Fruit fly (Drosophila melanogaster) whole organism, embryonic: ENCODE results near the gene CG7120.
A peak's percentile ranks its signal among the peaks of the same experiment; 100 is the strongest.

Source experiments
- Awh ChIP-seq: fragments of 200-800 bp; sonication (Bioruptor generic); IDR thresholded peaks from 2 replicates; pipeline ENCODE4, ENCODE4 v1.3.6; 2022; ENCODE audit warnings: missing biosample characterization, missing genetic modification characterization
- CG10959 ChIP-seq: fragments of 200-800 bp; sonication (Bioruptor generic); IDR thresholded peaks from 2 replicates; pipeline ENCODE4 v1.3.6; 2022; ENCODE audit warnings: missing biosample characterization, missing genetic modification characterization
- CG11723 ChIP-seq: fragments of 200-800 bp; sonication (Bioruptor generic); optimal IDR thresholded peaks from 2 replicates; lab custom pipeline; 2017; ENCODE audit warnings: missing biosample characterization, mild to moderate bottlenecking, missing genetic modification characterization
- CG12659 ChIP-seq: fragments of 200-800 bp; sonication (Bioruptor generic); optimal IDR thresholded peaks from 3 replicates; lab custom pipeline; 2017; ENCODE audit warnings: mild to moderate bottlenecking, missing biosample characterization, missing genetic modification reagents, missing genetic modification characterization
- CG13775 ChIP-seq: fragments of 200-800 bp; sonication (Bioruptor generic); optimal IDR thresholded peaks from 3 replicates; lab custom pipeline; 2017; ENCODE audit warnings: missing biosample characterization, mild to moderate bottlenecking, missing genetic modification characterization
- CG14860 ChIP-seq: fragments of 200-800 bp; sonication (Bioruptor generic); IDR thresholded peaks from 3 replicates; pipeline ENCODE4 v1.3.6; 2022; ENCODE audit warnings: missing biosample characterization, missing genetic modification characterization; ENCODE audit not compliant: partially characterized antibody
- CG15073 ChIP-seq: fragments of 200-800 bp; sonication (Bioruptor generic); optimal IDR thresholded peaks from 2 replicates; lab custom pipeline; 2016; ENCODE audit warnings: missing biosample characterization, missing genetic modification characterization
- CG16779 ChIP-seq: fragments of 200-800 bp; sonication (Bioruptor generic); IDR thresholded peaks from 2 replicates; pipeline ENCODE4 v1.3.6; 2022; ENCODE audit warnings: missing biosample characterization, missing genetic modification characterization
- CG16863 ChIP-seq: fragments of 200-800 bp; sonication (Bioruptor generic); optimal IDR thresholded peaks from 3 replicates; lab custom pipeline; 2016; ENCODE audit warnings: missing biosample characterization, missing genetic modification characterization
- CG18011 ChIP-seq: fragments of 200-800 bp; sonication (Bioruptor generic); optimal IDR thresholded peaks from 2 replicates; lab custom pipeline; 2017; ENCODE audit warnings: missing biosample characterization, missing genetic modification characterization, mild to moderate bottlenecking, moderate library complexity, missing genotype
- CG2120 ChIP-seq: fragments of 200-800 bp; sonication (Bioruptor generic); optimal IDR thresholded peaks from 3 replicates; lab custom pipeline; 2016; ENCODE audit warnings: missing biosample characterization, missing genetic modification characterization
- CG34224 ChIP-seq: fragments of 200-800 bp; sonication (Bioruptor generic); IDR thresholded peaks from 3 replicates; pipeline ENCODE4 v1.3.6; 2022; ENCODE audit warnings: missing biosample characterization, missing genetic modification characterization; ENCODE audit not compliant: partially characterized antibody
- CG6813 ChIP-seq: fragments of 200-800 bp; sonication (Bioruptor generic); optimal IDR thresholded peaks from 2 replicates; lab custom pipeline; 2017; ENCODE audit warnings: missing biosample characterization, missing genetic modification characterization, mild to moderate bottlenecking, moderate library complexity, missing genetic modification reagents
- CG7928 ChIP-seq: fragments of 200-800 bp; sonication (Bioruptor generic); optimal IDR thresholded peaks from 2 replicates; lab custom pipeline; 2017; ENCODE audit warnings: missing biosample characterization, mild to moderate bottlenecking, missing genetic modification characterization
- CG8281 ChIP-seq: fragments of 200-800 bp; sonication (Bioruptor generic); optimal IDR thresholded peaks from 2 replicates; lab custom pipeline; 2018; ENCODE audit warnings: missing biosample characterization, mild to moderate bottlenecking, missing genetic modification characterization, moderate library complexity
- CG9817 ChIP-seq: fragments of 200-800 bp; sonication (Bioruptor generic); optimal IDR thresholded peaks from 2 replicates; lab custom pipeline; 2018; ENCODE audit warnings: missing biosample characterization, mild to moderate bottlenecking, missing genetic modification characterization, moderate library complexity
- Camta ChIP-seq: fragments of 200-800 bp; sonication (Bioruptor generic); optimal IDR thresholded peaks from 2 replicates; lab custom pipeline; 2016; ENCODE audit warnings: missing biosample characterization, missing genetic modification characterization
- D19B ChIP-seq: fragments of 200-800 bp; sonication (Bioruptor generic); optimal IDR thresholded peaks from 2 replicates; lab custom pipeline; 2017; ENCODE audit warnings: missing biosample characterization, mild to moderate bottlenecking, missing genetic modification characterization
- Dad ChIP-seq: fragments of 200-800 bp; sonication (Bioruptor generic); optimal IDR thresholded peaks from 3 replicates; lab custom pipeline; 2016; ENCODE audit warnings: missing biosample characterization, missing genetic modification characterization
- Ets97D ChIP-seq: fragments of 200-800 bp; sonication (Bioruptor generic); optimal IDR thresholded peaks from 3 replicates; lab custom pipeline; 2016; ENCODE audit warnings: missing biosample characterization, missing genetic modification characterization
- GATAe ChIP-seq: fragments of 200-800 bp; sonication (Bioruptor generic); conservative IDR thresholded peaks from 2 replicates; pipeline ENCODE4 v1.3.6; 2022; ENCODE audit warnings: missing biosample characterization, missing genetic modification characterization
- HLH54F ChIP-seq: fragments of 200-800 bp; sonication (Bioruptor generic); optimal IDR thresholded peaks from 3 replicates; lab custom pipeline; 2016; ENCODE audit warnings: missing biosample characterization, missing genetic modification characterization
- Hr3 ChIP-seq: fragments of 200-800 bp; sonication (Bioruptor generic); optimal IDR thresholded peaks from 3 replicates; lab custom pipeline; 2016; ENCODE audit warnings: missing biosample characterization, missing genetic modification characterization
- Lhr ChIP-seq: fragments of 200-800 bp; sonication (Bioruptor generic); optimal IDR thresholded peaks from 3 replicates; lab custom pipeline; 2017; ENCODE audit warnings: mild to moderate bottlenecking, missing biosample characterization, missing genetic modification reagents, missing genetic modification characterization
- Myb ChIP-seq: fragments of 200-800 bp; sonication (Bioruptor generic); optimal IDR thresholded peaks from 2 replicates; lab custom pipeline; 2016; ENCODE audit warnings: missing biosample characterization, missing genetic modification characterization
- NK7.1 ChIP-seq: fragments of 200-800 bp; sonication (Bioruptor generic); optimal IDR thresholded peaks from 3 replicates; lab custom pipeline; 2016; ENCODE audit warnings: missing biosample characterization, missing genetic modification characterization
- Nf-YC ChIP-seq: fragments of 200-800 bp; optimal IDR thresholded peaks from 3 replicates; lab custom pipeline; 2019; ENCODE audit warnings: missing biosample characterization, mild to moderate bottlenecking, missing genetic modification characterization, moderate library complexity
- Ravus ChIP-seq: fragments of 200-800 bp; sonication (Bioruptor generic); IDR thresholded peaks from 2 replicates; pipeline ENCODE4 v1.3.6; 2022; ENCODE audit warnings: missing biosample characterization, missing genetic modification characterization
- Sin3A ChIP-seq: fragments of >200 bp; optimal IDR thresholded peaks from 2 replicates; lab custom pipeline; 2018
- Ssrp ChIP-seq: fragments of 200-800 bp; sonication (Bioruptor generic); optimal IDR thresholded peaks from 2 replicates; lab custom pipeline; 2018; ENCODE audit warnings: missing biosample characterization, mild to moderate bottlenecking, missing genetic modification characterization, moderate library complexity
- Taf1 ChIP-seq: fragments of 200-800 bp; sonication (Bioruptor generic); IDR thresholded peaks from 2 replicates; pipeline ENCODE4 v1.3.6; 2022; ENCODE audit warnings: missing biosample characterization, missing genetic modification characterization
- Xbp1 ChIP-seq: fragments of 200-800 bp; sonication (Bioruptor generic); optimal IDR thresholded peaks from 3 replicates; lab custom pipeline; 2016; ENCODE audit warnings: missing biosample characterization, mild to moderate bottlenecking, missing genetic modification characterization
- amos ChIP-seq: fragments of 200-800 bp; sonication (Bioruptor generic); IDR thresholded peaks from 2 replicates; pipeline ENCODE4 v1.3.6; 2022; ENCODE audit warnings: missing biosample characterization, missing genetic modification characterization; ENCODE audit not compliant: partially characterized antibody
- az2 ChIP-seq: fragments of 200-800 bp; sonication (Bioruptor generic); optimal IDR thresholded peaks from 3 replicates; lab custom pipeline; 2016; ENCODE audit warnings: missing biosample characterization, missing genetic modification characterization
- caup ChIP-seq: fragments of 200-800 bp; sonication (Bioruptor generic); optimal IDR thresholded peaks from 3 replicates; lab custom pipeline; 2017; ENCODE audit warnings: missing biosample characterization, mild to moderate bottlenecking, missing genetic modification characterization, moderate library complexity; ENCODE audit not compliant: severe bottlenecking
- crp ChIP-seq, 2 experiments: fragments of 200-800 bp; sonication (Bioruptor generic); optimal IDR thresholded peaks; 2 replicates in 1 of 2; 3 replicates in 1 of 2; lab custom pipeline; 2017; ENCODE audit warnings: missing biosample characterization in 2 of 2, missing genetic modification characterization in 2 of 2, mild to moderate bottlenecking in 1 of 2, moderate library complexity in 1 of 2
- dysf ChIP-seq: fragments of 200-800 bp; sonication (Bioruptor generic); IDR thresholded peaks from 3 replicates; pipeline ENCODE4 v1.3.6; 2022; ENCODE audit warnings: missing biosample characterization, missing genetic modification characterization
- gcm2 ChIP-seq: fragments of 200-800 bp; sonication (Bioruptor generic); optimal IDR thresholded peaks from 2 replicates; lab custom pipeline; 2016; ENCODE audit warnings: missing biosample characterization, missing genetic modification characterization
- gem ChIP-seq: fragments of 200-800 bp; sonication (Bioruptor generic); optimal IDR thresholded peaks from 2 replicates; lab custom pipeline; 2019; ENCODE audit warnings: missing biosample characterization, mild to moderate bottlenecking, missing genetic modification characterization, moderate library complexity
- gsb-n ChIP-seq: fragments of 200-800 bp; sonication (Bioruptor generic); optimal IDR thresholded peaks from 3 replicates; lab custom pipeline; 2018; ENCODE audit warnings: missing biosample characterization, mild to moderate bottlenecking, missing genetic modification characterization
- hb ChIP-seq: fragments of 200-800 bp; sonication (Bioruptor generic); IDR thresholded peaks from 3 replicates; pipeline ENCODE4 v1.3.6; 2022; ENCODE audit warnings: missing biosample characterization, missing genetic modification characterization; ENCODE audit not compliant: partially characterized antibody
- maf-S ChIP-seq: fragments of 200-800 bp; sonication (Bioruptor generic); optimal IDR thresholded peaks from 2 replicates; lab custom pipeline; 2016; ENCODE audit warnings: missing biosample characterization, missing genetic modification characterization
- nom ChIP-seq: fragments of 200-800 bp; sonication (Bioruptor generic); optimal IDR thresholded peaks from 2 replicates; lab custom pipeline; 2017; ENCODE audit warnings: missing biosample characterization, missing genetic modification characterization, mild to moderate bottlenecking, moderate library complexity, missing genetic modification reagents
- so ChIP-seq: fragments of 200-800 bp; sonication (Bioruptor generic); IDR thresholded peaks from 3 replicates; pipeline ENCODE4 v1.3.6; 2022; ENCODE audit warnings: missing biosample characterization, missing genetic modification characterization
- stwl ChIP-seq: fragments of 200-800 bp; sonication (Bioruptor generic); optimal IDR thresholded peaks from 3 replicates; lab custom pipeline; 2018; ENCODE audit warnings: missing biosample characterization, mild to moderate bottlenecking, missing genetic modification characterization, moderate library complexity
- tx ChIP-seq: fragments of 200-800 bp; sonication (Bioruptor generic); optimal IDR thresholded peaks from 2 replicates; lab custom pipeline; 2016; ENCODE audit warnings: missing biosample characterization, missing genetic modification characterization
- vfl ChIP-seq: fragments of 200-800 bp; sonication (Bioruptor generic); optimal IDR thresholded peaks from 2 replicates; lab custom pipeline; 2016; ENCODE audit warnings: missing biosample characterization, missing genetic modification characterization
- z ChIP-seq: fragments of 200-800 bp; sonication (Bioruptor generic); IDR thresholded peaks from 3 replicates; pipeline ENCODE4 v1.3.6; 2022; ENCODE audit warnings: missing biosample characterization, missing genetic modification characterization

Gene CG7120

DNA sequence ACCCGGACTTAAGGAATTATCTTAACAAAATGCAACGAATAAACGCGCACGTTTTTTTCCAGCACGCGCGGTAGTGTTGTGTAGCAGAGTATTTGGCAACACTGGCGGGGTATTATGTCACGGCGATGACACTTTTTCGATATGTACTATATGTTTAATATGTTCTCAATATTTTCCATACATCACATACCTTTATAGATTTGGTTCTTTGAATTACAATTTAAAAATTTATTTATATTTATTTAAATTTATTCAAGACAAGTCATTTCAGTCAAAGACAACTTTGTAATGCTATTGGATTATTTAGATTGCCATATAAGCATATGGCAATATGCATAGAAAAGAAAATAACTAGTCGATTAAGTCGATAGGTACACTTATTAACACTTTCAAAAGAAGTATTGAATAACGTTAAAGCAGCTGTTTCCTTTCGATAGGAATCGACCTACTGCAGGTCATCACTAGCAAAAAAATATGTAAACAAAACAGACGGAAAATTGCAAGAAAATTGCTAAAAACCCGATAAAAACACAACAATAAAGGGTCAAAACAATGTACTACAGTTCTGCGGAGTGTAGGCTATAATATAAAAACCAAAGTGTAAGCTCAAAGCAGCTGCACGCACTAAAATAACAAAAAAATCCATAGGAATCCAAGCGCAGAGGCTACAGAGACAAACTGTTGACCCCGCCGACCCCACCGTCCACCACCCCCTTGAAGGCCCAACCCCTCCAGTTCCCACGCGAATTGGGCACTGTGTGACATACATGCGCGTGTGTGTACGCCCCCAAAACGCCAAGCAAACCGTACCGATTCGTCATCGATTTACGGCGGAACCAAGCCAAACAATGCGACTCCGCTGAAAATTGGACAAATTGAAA lies 49.5 kb upstream of the CG7120 start, which contains the start of the genes CG7182 and GAPcenA:
TSS of gene CG7182 (minus strand) at position 283 of the 881 bp plus-strand sequence.
TSS of gene GAPcenA (plus strand) at position 462 of the 881 bp plus-strand sequence.
- TF ChIP-seq NK7.1 (GFP tag; lab: Kevin White, UChicago), result peak; percentile 3
- no peak for TF ChIP-seq gem (tag; lab: Kevin White, UChicago)
- peak; percentile 70 for TF ChIP-seq Xbp1 (GFP tag; lab: Kevin White, UChicago)
- TF ChIP-seq Ravus, result no peak
- peak; percentile 66 for TF ChIP-seq gsb-n (tag; lab: Kevin White, UChicago)
- TF ChIP-seq CG16863 (GFP tag; lab: Kevin White, UChicago), result no peak
- TF ChIP-seq gcm2, result no peak
- no peak for TF ChIP-seq z (GFP tag; lab: Robert Waterston, UW)
- TF ChIP-seq HLH54F (GFP tag; lab: Kevin White, UChicago), result peak; percentile 36
- peak in 1 of 2 experiments; percentile 80 for TF ChIP-seq crp (GFP tag; optimal IDR thresholded peaks at IDR 0.05; lab: Kevin White, UChicago)
- TF ChIP-seq amos (GFP tag; lab: Robert Waterston, UW), result peak; percentile 35; the same call in 1 of the 2 replicates
- no peak for TF ChIP-seq CG16779 (GFP tag; lab: Robert Waterston, UW)
- no peak; the same call in 2 of the 3 replicates for TF ChIP-seq hb (GFP tag; lab: Robert Waterston, UW)
- peak; percentile 94 for TF ChIP-seq stwl (tag; lab: Kevin White, UChicago)
- TF ChIP-seq Awh (GFP tag; lab: Robert Waterston, UW), result no peak
- TF ChIP-seq CG34224 (GFP tag; lab: Robert Waterston, UW), result peak; percentile 43; the same call in 1 of the 3 replicates
- peak; percentile 68 for TF ChIP-seq CG9817 (tag; lab: Kevin White, UChicago)
- TF ChIP-seq CG8281, result peak; percentile 43
- no peak for TF ChIP-seq CG7928 (GFP tag; lab: Kevin White, UChicago)
- peak; percentile 25 for TF ChIP-seq vfl (GFP tag; lab: Kevin White, UChicago)
- TF ChIP-seq Nf-YC, result peak; percentile 77
- peak; percentile 70 for TF ChIP-seq caup (GFP tag; lab: Kevin White, UChicago)
- peak; percentile 25 for TF ChIP-seq maf-S (GFP tag; lab: Kevin White, UChicago)
- TF ChIP-seq GATAe, result no peak
- peak; percentile 80 for TF ChIP-seq CG12659 (GFP tag; lab: Kevin White, UChicago)
- TF ChIP-seq Sin3A (lab: Kevin White, UChicago), result no peak
- no peak for TF ChIP-seq CG15073 (GFP tag; lab: Kevin White, UChicago)
- peak; percentile 34 for TF ChIP-seq Lhr (GFP tag; lab: Kevin White, UChicago)
- peak; percentile 26 for TF ChIP-seq Camta (GFP tag; lab: Kevin White, UChicago)
- peak; percentile 33 for TF ChIP-seq D19B (GFP tag; lab: Kevin White, UChicago)
- no peak for TF ChIP-seq tx (GFP tag; lab: Kevin White, UChicago)
- peak; percentile 32; the same call in 1 of the 3 replicates for TF ChIP-seq CG14860 (GFP tag; lab: Robert Waterston, UW)
- TF ChIP-seq CG11723 (GFP tag; lab: Kevin White, UChicago), result peak; percentile 34
- TF ChIP-seq Myb (GFP tag; lab: Kevin White, UChicago), result peak; percentile 22
- peak; percentile 51 for TF ChIP-seq az2 (GFP tag; lab: Kevin White, UChicago)
- peak; percentile 18 for TF ChIP-seq nom (GFP tag; lab: Kevin White, UChicago)
- TF ChIP-seq CG18011 (GFP tag; lab: Kevin White, UChicago), result no peak
- TF ChIP-seq CG13775, result peak; percentile 79
- TF ChIP-seq Hr3, result peak; percentile 82
- TF ChIP-seq CG2120 (GFP tag; lab: Kevin White, UChicago), result peak; percentile 70
- TF ChIP-seq Ssrp, result peak; percentile 52
- TF ChIP-seq CG6813 (GFP tag; lab: Kevin White, UChicago), result peak; percentile 13
- no peak for TF ChIP-seq CG10959 (GFP tag; lab: Robert Waterston, UW)
- TF ChIP-seq so (GFP tag; lab: Robert Waterston, UW), result no peak
- TF ChIP-seq dysf (GFP tag; lab: Robert Waterston, UW), result no peak
- peak; percentile 39 for TF ChIP-seq Ets97D (GFP tag; lab: Kevin White, UChicago)
- TF ChIP-seq Dad (GFP tag; lab: Kevin White, UChicago), result no peak
- no peak for TF ChIP-seq Taf1 (GFP tag; lab: Robert Waterston, UW)
